Fruit fly (Drosophila melanogaster) whole organism: Measurements from ENCODE around the gene CG5909.

Source experiments
- CG8478 ChIP-seq: fragments of >200 bp; optimal IDR thresholded peaks from 2 replicates; lab custom pipeline; 2018; ENCODE audit warnings: inconsistent platforms
- EcR ChIP-seq, 2 experiments: fragments of >200 bp; optimal IDR thresholded peaks; 2 replicates each; lab custom pipeline; 2017; ENCODE audit warnings: missing biosample characterization in 2 of 2, missing genetic modification characterization in 2 of 2, missing genetic modification reagents in 2 of 2
- psq ChIP-seq: fragments of >200 bp; optimal IDR thresholded peaks from 2 replicates; lab custom pipeline; 2017

DNA sequence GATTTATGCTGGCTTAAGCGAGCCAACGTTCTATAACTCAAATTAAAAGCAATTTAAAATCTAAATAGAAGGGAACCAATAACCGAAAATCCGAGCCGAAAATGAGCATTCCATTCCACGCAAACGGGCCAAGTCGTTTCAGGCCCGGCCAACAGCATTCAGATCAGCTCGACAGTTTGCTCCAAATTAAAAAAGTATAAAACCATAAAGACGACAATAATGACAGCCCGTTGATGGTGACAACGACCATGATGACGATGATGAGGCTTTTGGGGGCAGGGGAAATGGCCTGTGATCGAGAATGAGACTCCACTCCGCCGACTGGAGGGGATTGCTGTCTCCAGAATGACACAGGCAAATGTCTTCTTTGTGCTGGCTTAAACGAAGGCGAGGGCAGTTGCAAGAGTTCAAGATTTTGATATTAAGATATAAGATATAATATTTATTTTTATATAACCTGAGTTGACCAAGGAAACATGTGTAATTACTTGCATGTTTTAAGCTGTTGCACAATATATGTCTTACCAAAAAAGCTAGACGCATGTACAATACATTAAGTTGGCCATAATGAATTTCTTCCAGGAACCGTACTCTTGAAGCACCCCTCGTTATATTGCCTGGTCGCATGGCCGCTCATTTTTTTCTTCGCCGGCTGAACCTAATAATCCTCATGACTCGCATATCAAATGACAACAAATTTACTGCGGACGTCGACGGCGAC lies 43.9 kb downstream of the CG5909 start:
- TF ChIP-seq psq (no peak), EcR (GFP tag; optimal IDR thresholded peaks at IDR 0.05; lab: Kevin White, UChicago) (no peak), CG8478 (lab: Kevin White, UChicago) (no peak)
